Fruit fly (Drosophila melanogaster): ENCODE data around the gene Mkp.

Mkp gene

dm6 chr3L:184251-184650 lies at the start of gene Mkp, which contains the start of the genes CG34140 and Mtch:
Mkp (minus strand) TSS chr3L:184540.
CG34140 (minus strand) TSS chr3L:184424.
Mtch (plus strand) TSS chr3L:184626.
- TF ChIP-seq sr (GFP tag; IDR thresholded peaks at IDR 0.05) (0 out of 3 replicates have a peak, but pooled peaks have one; percentile 3), CG6854 (GFP tag; optimal IDR thresholded peaks at IDR 0.05) (no peak), gro (GFP tag; optimal IDR thresholded peaks at IDR 0.05) (no peak), tna (GFP tag; IDR thresholded peaks at IDR 0.05; ENCODE audit: partially characterized antibody) (peak; percentile 90), al (GFP tag; IDR thresholded peaks at IDR 0.05) (peak; percentile 73), sisA (GFP tag; IDR thresholded peaks at IDR 0.05) (peak; percentile 86), lmd (GFP tag; IDR thresholded peaks at IDR 0.05) (peak; percentile 71), CG11695 (GFP tag; IDR thresholded peaks at IDR 0.05) (peak; percentile 80), trh (GFP tag; optimal IDR thresholded peaks at IDR 0.05) (peak; percentile 74), Ada2b (GFP tag; IDR thresholded peaks at IDR 0.05) (peak; percentile 73), fd64A (GFP tag; optimal IDR thresholded peaks at IDR 0.05) (no peak), Doc2 (GFP tag; IDR thresholded peaks at IDR 0.05) (no peak), CG13123 (GFP tag; optimal IDR thresholded peaks at IDR 0.05) (peak; percentile 67), amos (GFP tag; IDR thresholded peaks at IDR 0.05; ENCODE audit: partially characterized antibody) (peak; percentile 89), stc (GFP tag; IDR thresholded peaks at IDR 0.05) (peak; percentile 74; the same call in 1 of the 2 replicates), her (GFP tag; optimal IDR thresholded peaks at IDR 0.05) (peak; percentile 79), CG12744 (GFP tag; optimal IDR thresholded peaks at IDR 0.05) (peak; percentile 82), Dref (GFP tag; IDR thresholded peaks at IDR 0.05) (peak; percentile 74), maf-S (GFP tag; optimal IDR thresholded peaks at IDR 0.05) (peak; percentile 89), ash1 (GFP tag; optimal IDR thresholded peaks at IDR 0.05) (peak; percentile 9), dpn (GFP tag; optimal IDR thresholded peaks at IDR 0.05) (peak; percentile 91), Atf6 (GFP tag; IDR thresholded peaks at IDR 0.05) (peak; percentile 78), MBD-R2 (GFP tag; IDR thresholded peaks at IDR 0.05) (peak; percentile 95), Opbp (GFP tag; IDR thresholded peaks at IDR 0.05; ENCODE audit: partially characterized antibody) (peak; percentile 82), CG32772 (GFP tag; IDR thresholded peaks at IDR 0.05) (peak; percentile 79), CG9876 (GFP tag; optimal IDR thresholded peaks at IDR 0.05) (peak; percentile 67), Sin3A (optimal IDR thresholded peaks at IDR 0.05) (peak; percentile 96), otp (GFP tag; IDR thresholded peaks at IDR 0.05) (peak; percentile 49; the same call in 1 of the 3 replicates), CG13424 (tag; optimal IDR thresholded peaks at IDR 0.05) (peak; percentile 88), rib (GFP tag; IDR thresholded peaks at IDR 0.05) (peak; percentile 76), CG11456 (GFP tag; IDR thresholded peaks at IDR 0.05) (peak; percentile 82), CG4820 (GFP tag; optimal IDR thresholded peaks at IDR 0.05) (peak; percentile 82), CG11696 (GFP tag; IDR thresholded peaks at IDR 0.05) (0 out of 2 replicates have a peak, but pooled peaks have one; percentile 39), CG13894 (tag; optimal IDR thresholded peaks at IDR 0.05) (no peak), HLH54F (GFP tag; optimal IDR thresholded peaks at IDR 0.05) (peak; percentile 94), CG6689 (GFP tag; IDR thresholded peaks at IDR 0.05) (peak; percentile 81), chn (GFP tag; optimal IDR thresholded peaks at IDR 0.05) (peak; percentile 94), oc (tag; optimal IDR thresholded peaks at IDR 0.05) (no peak), CG12155 (GFP tag; optimal IDR thresholded peaks at IDR 0.05) (peak; percentile 86), bab2 (GFP tag; optimal IDR thresholded peaks at IDR 0.05) (peak; percentile 92), CG10209 (GFP tag; optimal IDR thresholded peaks at IDR 0.05) (no peak), sd (tag; optimal IDR thresholded peaks at IDR 0.05) (no peak), inv (GFP tag; IDR thresholded peaks at IDR 0.05; ENCODE audit: partially characterized antibody) (peak; percentile 91), zf30C (GFP tag; optimal IDR thresholded peaks at IDR 0.05) (no peak), Lhr (GFP tag; optimal IDR thresholded peaks at IDR 0.05) (no peak), CG16779 (GFP tag; IDR thresholded peaks at IDR 0.05) (peak; percentile 46; the same call in 1 of the 2 replicates), H15 (GFP tag; IDR thresholded peaks at IDR 0.05) (peak; percentile 81), zen (tag; optimal IDR thresholded peaks at IDR 0.05) (peak; percentile 78), CG3838 (GFP tag; optimal IDR thresholded peaks at IDR 0.05) (peak; percentile 63), nerfin-1 (tag; optimal IDR thresholded peaks at IDR 0.05) (peak; percentile 99), CG1603 (tag; optimal IDR thresholded peaks at IDR 0.05) (no peak), kni (GFP tag; optimal IDR thresholded peaks at IDR 0.05) (peak; percentile 81)

Data from whole organism, embryonic.